Fruit fly (Drosophila melanogaster) whole organism, adult: Measurements from ENCODE around the gene P5CDh2.

Experiments
- CG7101 ChIP-seq: fragments of 200-800 bp; sonication (Bioruptor generic); optimal IDR thresholded peaks from 2 replicates; lab custom pipeline; 2018; ENCODE audit warnings: missing biosample characterization, mild to moderate bottlenecking, missing genetic modification characterization, moderate library complexity
- Clk ChIP-seq: fragments of 200-800 bp; sonication (Bioruptor generic); optimal IDR thresholded peaks from 2 replicates; lab custom pipeline; 2017; ENCODE audit warnings: missing biosample characterization, missing genetic modification characterization

dm6 chr3R:21888696-21889602 is 11.2 kb downstream of the P5CDh2 start, which contains the start of gene CG43844:
- TF ChIP-seq CG7101 (no peak), Clk (GFP tag; lab: Kevin White, UChicago) (no peak)
